Fruit fly (Drosophila melanogaster): ENCODE results near the gene gcm2.

gcm2 gene

dm6 chr2L:9564527-9564926, 43.8 kb upstream of the gcm2 start (continued):
- TF ChIP-seq CG4730 (GFP tag; IDR thresholded peaks at IDR 0.05) (no peak), fu2 (GFP tag; optimal IDR thresholded peaks at IDR 0.05) (no peak), CG8944 (GFP tag; optimal IDR thresholded peaks at IDR 0.05) (no peak), Sox102F (GFP tag; optimal IDR thresholded peaks at IDR 0.05) (peak; percentile 68), CG9609 (GFP tag; optimal IDR thresholded peaks at IDR 0.05) (no peak), CG11456 (GFP tag; IDR thresholded peaks at IDR 0.05) (no peak), bab2 (GFP tag; optimal IDR thresholded peaks at IDR 0.05) (no peak), CG6254 (GFP tag; optimal IDR thresholded peaks at IDR 0.05) (no peak), Hr78 (GFP tag; optimal IDR thresholded peaks at IDR 0.05) (no peak), onecut (GFP tag; IDR thresholded peaks at IDR 0.05) (no peak)

DNA sequence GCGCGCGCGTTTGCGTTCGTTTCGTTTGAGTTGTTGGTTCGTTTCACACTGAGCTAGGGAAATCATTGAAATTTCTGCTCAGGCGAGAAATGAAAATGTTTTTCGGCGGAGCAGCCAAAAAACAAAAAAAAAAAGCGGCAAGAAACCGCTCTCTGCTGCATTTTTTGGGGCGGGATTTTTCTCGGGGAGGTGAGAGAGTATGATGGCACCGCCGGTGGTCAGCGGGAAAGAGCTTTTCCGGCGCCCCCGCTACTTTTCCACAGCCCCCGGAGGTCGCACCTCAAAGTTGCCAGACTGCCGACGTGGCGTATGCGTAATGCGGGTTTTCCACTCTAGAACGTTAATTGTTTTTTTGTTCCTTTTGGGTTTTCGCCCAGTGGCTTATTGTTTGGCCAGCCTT, 43.0 kb upstream of the gcm2 start, which contains the start of gene CG46468:
CG46468 (minus strand) TSS at position 52 of the 400 bp plus-strand sequence.
- TF ChIP-seq row (GFP tag; IDR thresholded peaks at IDR 0.05) (0 out of 3 replicates have a peak, but pooled peaks have one; percentile 17), Vsx1 (GFP tag; optimal IDR thresholded peaks at IDR 0.05) (no peak), crol (GFP tag; IDR thresholded peaks at IDR 0.05) (peak; percentile 71), CG7372 (GFP tag; IDR thresholded peaks at IDR 0.05) (0 out of 2 replicates have a peak, but pooled peaks have one; percentile 9), CG4360 (GFP tag; IDR thresholded peaks at IDR 0.05) (no peak), CG32772 (GFP tag; IDR thresholded peaks at IDR 0.05) (peak; percentile 11; the same call in 1 of the 2 replicates), NfI (GFP tag; optimal IDR thresholded peaks at IDR 0.05) (no peak), CG1603 (tag; optimal IDR thresholded peaks at IDR 0.05) (no peak), Ets65A (GFP tag) (peak; percentile 10), CG4730 (GFP tag; IDR thresholded peaks at IDR 0.05) (0 out of 2 replicates have a peak, but pooled peaks have one; percentile 10), ac (GFP tag; optimal IDR thresholded peaks at IDR 0.05) (no peak), Med (GFP tag) (peak; percentile 38), CG7963 (GFP tag; IDR thresholded peaks at IDR 0.05; ENCODE audit: partially characterized antibody) (no peak), Rfx (GFP tag; IDR thresholded peaks at IDR 0.05) (0 out of 2 replicates have a peak, but pooled peaks have one; percentile 20), sr (GFP tag; IDR thresholded peaks at IDR 0.05) (peak; percentile 55; the same call in 2 of the 3 replicates), C15 (GFP tag; IDR thresholded peaks at IDR 0.05) (no peak), grau (tag; optimal IDR thresholded peaks at IDR 0.05) (no peak)

DNA sequence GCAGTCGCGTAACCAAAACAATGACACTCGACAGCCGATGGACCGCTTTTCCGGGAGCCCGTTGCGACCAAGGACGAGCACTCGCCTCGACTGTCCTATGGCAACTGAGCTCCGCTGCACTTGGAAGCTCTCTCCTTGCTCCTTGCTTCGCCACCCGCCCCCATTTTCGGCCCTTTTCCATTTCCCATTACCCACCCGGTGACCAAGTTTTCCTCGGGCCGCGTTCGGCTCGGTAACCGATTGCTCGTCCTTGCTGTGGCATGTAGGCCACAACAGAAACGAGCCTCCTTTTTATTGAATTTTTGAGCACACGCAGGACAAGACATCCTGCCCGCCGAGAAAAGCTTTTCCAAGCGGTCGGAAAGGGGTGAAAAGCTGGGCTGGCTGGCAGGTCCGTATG, 41.7 kb upstream of the gcm2 start, which contains the start of gene jp:
jp (minus strand) TSS at position 95 of the 400 bp plus-strand sequence.
- no peak for TF ChIP-seq CG12155 (GFP tag; optimal IDR thresholded peaks at IDR 0.05)
- no peak for TF ChIP-seq CG12104 (GFP tag; optimal IDR thresholded peaks at IDR 0.05)
- TF ChIP-seq stc (GFP tag; IDR thresholded peaks at IDR 0.05) = no peak
- no peak for TF ChIP-seq Bteb2 (GFP tag; optimal IDR thresholded peaks at IDR 0.05)
- no peak for TF ChIP-seq CG7839 (tag; optimal IDR thresholded peaks at IDR 0.05)
- no peak for TF ChIP-seq CG11560 (tag; IDR thresholded peaks at IDR 0.05)
- TF ChIP-seq CG8478 (optimal IDR thresholded peaks at IDR 0.05) = no peak
- TF ChIP-seq lab (GFP tag; optimal IDR thresholded peaks at IDR 0.05) = no peak
- TF ChIP-seq zen (tag; optimal IDR thresholded peaks at IDR 0.05) = no peak
- no peak for TF ChIP-seq mirr (GFP tag; optimal IDR thresholded peaks at IDR 0.05)
- TF ChIP-seq CG11456 (GFP tag; IDR thresholded peaks at IDR 0.05) = no peak
- TF ChIP-seq CG13296 (GFP tag; optimal IDR thresholded peaks at IDR 0.05) = no peak
- TF ChIP-seq Usf (GFP tag; optimal IDR thresholded peaks at IDR 0.05) = no peak
- peak; percentile 96 for TF ChIP-seq Deaf1 (tag; optimal IDR thresholded peaks at IDR 0.05)
- 0 out of 2 replicates have a peak, but pooled peaks have one; percentile 9 for TF ChIP-seq CG9932 (GFP tag; IDR thresholded peaks at IDR 0.05)
- no peak for TF ChIP-seq Sox102F (GFP tag; optimal IDR thresholded peaks at IDR 0.05)
- 0 out of 2 replicates have a peak, but pooled peaks have one; percentile 28 for TF ChIP-seq Bgb (GFP tag; IDR thresholded peaks at IDR 0.05; ENCODE audit: partially characterized antibody)
- TF ChIP-seq CG6854 (GFP tag; optimal IDR thresholded peaks at IDR 0.05) = peak; percentile 3
- no peak for TF ChIP-seq CG13775 (GFP tag; optimal IDR thresholded peaks at IDR 0.05)
- no peak for TF ChIP-seq MESR4 (GFP tag; optimal IDR thresholded peaks at IDR 0.05)
- no peak for TF ChIP-seq fd96Cb (tag; optimal IDR thresholded peaks at IDR 0.05)
- TF ChIP-seq grn (GFP tag; optimal IDR thresholded peaks at IDR 0.05) = no peak
- peak; percentile 43 for TF ChIP-seq onecut (GFP tag; IDR thresholded peaks at IDR 0.05)
- TF ChIP-seq Xbp1 (GFP tag; optimal IDR thresholded peaks at IDR 0.05) = no peak
- TF ChIP-seq h (optimal IDR thresholded peaks at IDR 0.05) = no peak
- no peak for TF ChIP-seq CG4282 (GFP tag; optimal IDR thresholded peaks at IDR 0.05)
- no peak for TF ChIP-seq CG3281 (GFP tag; optimal IDR thresholded peaks at IDR 0.05)

Data from whole organism, embryonic.